Worm (Caenorhabditis elegans): ENCODE results near the gene wip-1.

Gene wip-1

DNA sequence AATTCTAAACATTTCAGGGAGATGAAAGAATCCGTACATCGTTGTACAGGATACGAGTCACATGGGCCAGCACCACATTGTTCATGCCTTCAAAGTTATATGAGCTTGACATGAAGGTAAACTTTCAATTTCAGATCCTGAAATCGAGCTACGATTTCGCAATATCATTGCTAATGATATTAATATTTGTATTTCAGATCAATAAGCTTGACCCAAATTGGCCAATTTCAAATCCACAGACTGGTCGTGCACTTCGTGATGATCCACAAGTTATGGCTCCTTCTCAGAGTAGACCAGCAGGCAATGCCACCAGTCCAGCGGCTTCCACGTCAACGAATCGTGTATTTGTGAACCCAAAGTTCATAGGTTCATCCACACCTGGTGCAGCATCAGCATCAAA, 7.9 kb downstream of the wip-1 start:
- no peak for TF ChIP-seq daf-12 (tag; optimal IDR thresholded peaks at IDR 0.05)
- TF ChIP-seq nhr-77 (tag; optimal IDR thresholded peaks at IDR 0.05) = no peak
- no peak for TF ChIP-seq egl-5 (tag; optimal IDR thresholded peaks at IDR 0.05)
- TF ChIP-seq jun-1 (tag; optimal IDR thresholded peaks at IDR 0.05) = no peak

DNA sequence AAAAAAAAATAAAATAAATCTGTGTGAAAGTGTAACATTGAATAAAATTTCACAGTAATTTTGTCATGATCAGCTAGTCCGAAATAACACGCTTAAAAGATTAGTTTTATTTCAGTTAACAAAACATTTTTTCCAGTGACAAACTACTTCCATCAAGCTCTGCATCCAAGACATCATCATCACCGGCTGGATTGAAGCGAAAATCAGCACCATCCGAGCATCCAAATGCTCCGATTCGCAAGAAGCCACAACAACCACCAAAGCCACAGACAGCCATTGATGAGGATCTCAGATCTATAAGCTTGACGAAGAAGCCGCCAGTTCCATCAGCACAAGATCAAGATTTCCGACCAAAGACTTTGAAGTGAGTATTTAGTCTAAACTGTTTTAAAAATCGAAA, 8.8 kb downstream of the wip-1 start:
- TF ChIP-seq daf-12 (tag; optimal IDR thresholded peaks at IDR 0.05) (no peak), egl-5 (tag; optimal IDR thresholded peaks at IDR 0.05) (no peak), nhr-11 (tag; optimal IDR thresholded peaks at IDR 0.05) (no peak), egl-27 (tag; optimal IDR thresholded peaks at IDR 0.05) (no peak), nhr-67 (tag; optimal IDR thresholded peaks at IDR 0.05) (no peak), fkh-2 (tag; optimal IDR thresholded peaks at IDR 0.05) (no peak), nhr-28 (tag; optimal IDR thresholded peaks at IDR 0.05) (no peak), hmg-11 (tag; optimal IDR thresholded peaks at IDR 0.05) (no peak), lin-39 (tag; optimal IDR thresholded peaks at IDR 0.05) (no peak), ceh-9 (tag; optimal IDR thresholded peaks at IDR 0.05) (no peak)

DNA sequence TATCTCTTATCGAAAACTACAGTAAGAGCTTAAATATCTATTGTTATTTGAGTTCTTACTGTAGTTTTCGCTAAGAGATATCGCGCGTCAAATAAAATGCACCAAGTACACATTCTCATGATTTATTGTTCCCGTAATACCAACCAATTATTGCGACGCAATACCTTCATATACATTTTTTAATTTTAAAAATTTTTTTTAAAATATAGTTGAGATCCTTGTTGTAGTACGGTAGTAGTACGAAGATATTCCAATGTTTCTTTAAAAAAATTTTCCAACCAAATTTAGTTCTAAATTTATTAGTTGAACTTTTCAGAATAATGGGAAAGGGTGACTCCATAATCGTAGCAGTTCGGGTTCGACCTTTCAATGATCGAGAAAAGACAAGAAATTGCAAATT, 12.2 kb downstream of the wip-1 start, which contains the start of gene klp-6:
Gene klp-6, plus strand, starts transcription at position 301 of the 400 bp plus-strand sequence.
- TF ChIP-seq aly-2 (tag; optimal IDR thresholded peaks at IDR 0.05) = no peak
- TF ChIP-seq nhr-76 (tag; optimal IDR thresholded peaks at IDR 0.05) = no peak
- no peak for TF ChIP-seq ZK546.5 (tag; optimal IDR thresholded peaks at IDR 0.05)
- TF ChIP-seq nhr-43 (tag; optimal IDR thresholded peaks at IDR 0.05; ENCODE audit: poor library complexity, severe bottlenecking) = no peak
- no peak for TF ChIP-seq ceh-28 (tag; optimal IDR thresholded peaks at IDR 0.05)
- no peak for TF ChIP-seq nhr-11 (tag; optimal IDR thresholded peaks at IDR 0.05)
- no peak for TF ChIP-seq nhr-12 (tag; optimal IDR thresholded peaks at IDR 0.05)
- TF ChIP-seq ceh-16 (tag; optimal IDR thresholded peaks at IDR 0.05) = no peak
- no peak for TF ChIP-seq mdl-1 (tag; optimal IDR thresholded peaks at IDR 0.05)
- TF ChIP-seq ceh-9 (tag; optimal IDR thresholded peaks at IDR 0.05) = no peak
- TF ChIP-seq tbx-2 (tag; optimal IDR thresholded peaks at IDR 0.05) = no peak
- no peak for TF ChIP-seq snpc-4 (tag; optimal IDR thresholded peaks at IDR 0.05)
- no peak for TF ChIP-seq egl-5 (tag; optimal IDR thresholded peaks at IDR 0.05)

DNA sequence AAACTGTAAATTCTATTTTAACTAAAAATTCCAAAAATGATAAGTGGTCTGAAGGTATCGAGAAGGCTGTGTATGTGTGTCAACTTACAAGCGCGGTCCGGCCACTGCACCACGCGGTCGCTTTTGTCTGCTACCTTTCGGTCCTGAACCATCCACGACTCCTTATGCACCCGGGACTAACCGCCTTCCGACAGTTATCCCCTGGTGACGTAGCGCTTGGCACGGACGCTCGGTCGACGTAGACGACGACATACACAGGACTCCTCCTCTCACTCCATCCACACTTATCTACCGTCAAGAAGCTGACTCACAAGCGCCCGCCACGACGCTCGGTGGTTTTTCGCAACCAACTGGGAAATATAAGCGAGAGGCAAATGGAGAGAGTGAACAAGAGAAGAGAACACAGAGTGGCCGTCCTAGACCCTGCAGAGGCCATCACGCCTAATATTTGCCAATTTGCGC, 13.0 kb downstream of the wip-1 start:
- TF ChIP-seq jun-1 (tag; optimal IDR thresholded peaks at IDR 0.05) (peak; percentile 69), elt-1 (tag; optimal IDR thresholded peaks at IDR 0.05) (peak; percentile 11), aly-2 (tag; optimal IDR thresholded peaks at IDR 0.05) (peak; percentile 32), hmg-11 (tag; optimal IDR thresholded peaks at IDR 0.05) (peak; percentile 94), pha-4 (tag; optimal IDR thresholded peaks at IDR 0.05) (peak; percentile 76), skn-1 (tag; optimal IDR thresholded peaks at IDR 0.05) (peak; percentile 65), nhr-25 (tag; optimal IDR thresholded peaks at IDR 0.05) (peak; percentile 67), nhr-43 (tag; optimal IDR thresholded peaks at IDR 0.05; ENCODE audit: poor library complexity, severe bottlenecking) (peak; percentile 58), R02D3.7 (tag; optimal IDR thresholded peaks at IDR 0.05) (peak; percentile 10), lin-39 (tag; optimal IDR thresholded peaks at IDR 0.05) (peak; percentile 59), tbx-2 (tag; optimal IDR thresholded peaks at IDR 0.05) (peak; percentile 65), nfya-1 (tag; optimal IDR thresholded peaks at IDR 0.05; ENCODE audit: insufficient read depth) (peak; percentile 67), elt-2 (tag; optimal IDR thresholded peaks at IDR 0.05) (peak; percentile 62), nhr-23 (tag; optimal IDR thresholded peaks at IDR 0.05) (peak; percentile 67), lsy-12 (tag; optimal IDR thresholded peaks at IDR 0.05) (peak; percentile 73)

DNA sequence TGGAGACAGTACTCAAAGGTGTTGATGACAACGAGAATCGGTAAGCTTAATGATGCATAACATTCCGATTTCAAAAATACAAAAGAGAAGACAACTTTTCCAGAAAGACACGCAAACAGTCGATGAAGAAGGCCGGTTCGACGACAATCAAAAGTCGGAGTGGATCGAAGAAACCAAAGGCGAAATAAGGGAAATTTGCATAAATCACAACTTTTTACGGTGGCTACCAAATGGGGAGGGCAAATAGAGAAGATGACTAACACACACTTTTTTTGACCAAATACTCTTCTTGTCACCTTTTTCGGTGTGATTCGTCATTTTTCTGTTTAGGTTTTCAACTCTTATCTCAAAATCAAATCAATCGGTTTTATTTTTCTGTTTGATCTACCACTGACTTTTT, 17.7 kb downstream of the wip-1 start, which contains the start of gene C45G9.6:
Gene C45G9.6, plus strand, starts transcription at position 301 of the 400 bp plus-strand sequence.
- TF ChIP-seq jun-1 (tag; optimal IDR thresholded peaks at IDR 0.05) = no peak
- peak; percentile 4 for TF ChIP-seq egl-5 (tag; optimal IDR thresholded peaks at IDR 0.05)

DNA sequence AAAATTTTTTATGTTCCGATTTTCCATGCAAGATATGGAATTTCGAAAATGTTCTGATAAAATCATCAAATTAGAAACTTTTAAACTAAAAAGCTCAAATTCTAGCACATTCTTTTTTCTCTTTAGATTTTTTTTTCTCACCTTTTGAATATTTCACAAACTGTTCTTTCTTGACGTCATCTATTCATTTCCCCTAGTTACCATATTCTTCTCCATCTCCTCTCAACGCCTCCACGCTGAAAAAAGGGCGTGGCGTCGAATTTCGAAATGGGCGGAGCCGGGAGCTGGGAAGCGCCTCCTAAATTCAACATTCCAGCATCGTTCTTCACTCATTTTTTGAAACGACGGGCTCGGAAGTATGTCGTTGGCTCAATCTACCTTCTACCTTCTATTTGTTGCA, 23.7 kb downstream of the wip-1 start, which contains the start of gene nlp-43:
Gene nlp-43, plus strand, starts transcription at position 301 of the 400 bp plus-strand sequence.
- TF ChIP-seq egl-27 (tag; optimal IDR thresholded peaks at IDR 0.05) = no peak
- no peak for TF ChIP-seq nhr-237 (tag; optimal IDR thresholded peaks at IDR 0.05)
